Fruit fly (Drosophila melanogaster) whole organism, embryonic: ENCODE measurements around the gene TwdlR.

Experiments used
- CG10321 ChIP-seq: fragments of 200-800 bp; sonication (Bioruptor generic); IDR thresholded peaks from 2 replicates; pipeline ENCODE4 v1.3.6; 2022; ENCODE audit warnings: missing biosample characterization, missing genetic modification characterization
- CG12769 ChIP-seq: fragments of 200-800 bp; sonication (Bioruptor generic); optimal IDR thresholded peaks from 2 replicates; lab custom pipeline; 2019; ENCODE audit warnings: missing biosample characterization, mild to moderate bottlenecking, missing genetic modification characterization, moderate library complexity
- CG13894 ChIP-seq: fragments of 200-800 bp; sonication (Bioruptor generic); optimal IDR thresholded peaks from 3 replicates; lab custom pipeline; 2018; ENCODE audit warnings: missing biosample characterization, mild to moderate bottlenecking, missing genetic modification characterization, moderate library complexity
- CG15269 ChIP-seq: fragments of 200-800 bp; sonication (Bioruptor generic); optimal IDR thresholded peaks from 2 replicates; lab custom pipeline; 2018; ENCODE audit warnings: missing biosample characterization, mild to moderate bottlenecking, missing genetic modification characterization, moderate library complexity
- CG7357 ChIP-seq: fragments of 200-800 bp; sonication (Bioruptor generic); IDR thresholded peaks from 3 replicates; pipeline ENCODE4 v1.3.6; 2022; ENCODE audit warnings: missing biosample characterization, missing genetic modification characterization
- CG7987 ChIP-seq: fragments of 200-800 bp; sonication (Bioruptor generic); optimal IDR thresholded peaks from 2 replicates; lab custom pipeline; 2018; ENCODE audit warnings: missing biosample characterization, mild to moderate bottlenecking, missing genetic modification characterization, moderate library complexity
- CG9437 ChIP-seq: fragments of 200-800 bp; sonication (Bioruptor generic); optimal IDR thresholded peaks from 2 replicates; lab custom pipeline; 2018; ENCODE audit warnings: missing biosample characterization, mild to moderate bottlenecking, missing genetic modification characterization
- CG9727 ChIP-seq: fragments of 200-800 bp; sonication (Bioruptor generic); optimal IDR thresholded peaks from 3 replicates; lab custom pipeline; 2017; ENCODE audit warnings: missing biosample characterization, mild to moderate bottlenecking, missing genetic modification characterization
- CHES-1-like ChIP-seq: fragments of 200-800 bp; sonication (Bioruptor generic); optimal IDR thresholded peaks from 2 replicates; lab custom pipeline; 2016; ENCODE audit warnings: missing biosample characterization, missing genetic modification characterization
- Deaf1 ChIP-seq: fragments of 200-800 bp; optimal IDR thresholded peaks from 3 replicates; lab custom pipeline; 2019; ENCODE audit warnings: missing biosample characterization, mild to moderate bottlenecking, missing genetic modification characterization, moderate library complexity
- Doc3 ChIP-seq: fragments of 200-800 bp; sonication (Bioruptor generic); IDR thresholded peaks from 3 replicates; pipeline ENCODE4 v1.3.6; 2022; ENCODE audit warnings: missing biosample characterization, missing genetic modification characterization; ENCODE audit not compliant: partially characterized antibody
- Dp ChIP-seq: fragments of 200-800 bp; sonication (Bioruptor generic); optimal IDR thresholded peaks from 2 replicates; lab custom pipeline; 2018; ENCODE audit warnings: missing biosample characterization, mild to moderate bottlenecking, missing genetic modification characterization, moderate library complexity
- Ets65A ChIP-seq: fragments of 200-800 bp; sonication (Bioruptor generic); peaks from one replicate; lab custom pipeline; 2016; ENCODE audit warnings: missing biosample characterization, missing genetic modification characterization
- H2.0 ChIP-seq: fragments of 200-800 bp; sonication (Bioruptor generic); IDR thresholded peaks from 2 replicates; pipeline ENCODE4 v1.3.6; 2022; ENCODE audit warnings: missing biosample characterization, missing genetic modification characterization
- Hr51 ChIP-seq, 2 experiments: fragments of 200-800 bp; sonication (Bioruptor generic); optimal IDR thresholded peaks; 2 replicates in 1 of 2; 3 replicates in 1 of 2; lab custom pipeline; 2016 to 2018; ENCODE audit warnings: missing biosample characterization in 2 of 2, missing genetic modification characterization in 2 of 2, mild to moderate bottlenecking in 1 of 2, moderate library complexity in 1 of 2
- Nf-YB ChIP-seq: fragments of 200-800 bp; sonication (Bioruptor generic); optimal IDR thresholded peaks from 3 replicates; lab custom pipeline; 2019; ENCODE audit warnings: missing biosample characterization, mild to moderate bottlenecking, missing genetic modification characterization, moderate library complexity
- Taf1 ChIP-seq: fragments of 200-800 bp; sonication (Bioruptor generic); IDR thresholded peaks from 2 replicates; pipeline ENCODE4 v1.3.6; 2022; ENCODE audit warnings: missing biosample characterization, missing genetic modification characterization
- abd-A ChIP-seq: fragments of 200-800 bp; sonication (Bioruptor generic); optimal IDR thresholded peaks from 3 replicates; lab custom pipeline; 2019; ENCODE audit warnings: missing biosample characterization, mild to moderate bottlenecking, missing genetic modification characterization, moderate library complexity
- ap ChIP-seq: fragments of 200-800 bp; sonication (Bioruptor generic); IDR thresholded peaks from 2 replicates; pipeline ENCODE4 v1.3.6; 2022; ENCODE audit warnings: missing biosample characterization, missing genetic modification characterization
- cato ChIP-seq: fragments of 200-800 bp; sonication (Bioruptor generic); optimal IDR thresholded peaks from 2 replicates; lab custom pipeline; 2016; ENCODE audit warnings: missing biosample characterization, missing genetic modification characterization, borderline replicate concordance
- chinmo ChIP-seq: fragments of 200-800 bp; sonication (Bioruptor generic); IDR thresholded peaks from 4 replicates; pipeline ENCODE4 v1.3.6; 2022; ENCODE audit warnings: missing biosample characterization, missing genetic modification characterization; ENCODE audit not compliant: partially characterized antibody
- cwo ChIP-seq: fragments of 200-800 bp; sonication (Bioruptor generic); optimal IDR thresholded peaks from 3 replicates; lab custom pipeline; 2017; ENCODE audit warnings: missing biosample characterization, missing genetic modification characterization, mild to moderate bottlenecking, moderate library complexity, missing genetic modification reagents
- gcm2 ChIP-seq: fragments of 200-800 bp; sonication (Bioruptor generic); optimal IDR thresholded peaks from 2 replicates; lab custom pipeline; 2016; ENCODE audit warnings: missing biosample characterization, missing genetic modification characterization
- hth ChIP-seq: fragments of >200 bp; optimal IDR thresholded peaks from 2 replicates; lab custom pipeline; 2017; ENCODE audit warnings: inconsistent platforms
- oc ChIP-seq: fragments of 200-800 bp; sonication (Bioruptor generic); optimal IDR thresholded peaks from 2 replicates; lab custom pipeline; 2018; ENCODE audit warnings: missing biosample characterization, mild to moderate bottlenecking, missing genetic modification characterization, moderate library complexity
- pan ChIP-seq, 4 experiments: fragments of >200 bp in 3 of 4; fragments of 200-800 bp in 1 of 4; sonication (Bioruptor generic) in 1 of 4; optimal IDR thresholded peaks in 3 of 4; IDR thresholded peaks in 1 of 4; 2 replicates each; pipeline versions ENCODE4 v1.3.6 to Lab custom; 2017 to 2022; ENCODE audit warnings: missing biosample characterization in 2 of 4, missing genetic modification characterization in 2 of 4, mixed read lengths in 1 of 4
- sd ChIP-seq: fragments of 200-800 bp; sonication (Bioruptor generic); optimal IDR thresholded peaks from 3 replicates; lab custom pipeline; 2018; ENCODE audit warnings: missing biosample characterization, mild to moderate bottlenecking, missing genetic modification characterization, moderate library complexity
- sr ChIP-seq: fragments of 200-800 bp; sonication (Bioruptor generic); IDR thresholded peaks from 3 replicates; pipeline ENCODE4 v1.3.6; 2022; ENCODE audit warnings: missing biosample characterization, missing genetic modification characterization
- tgo ChIP-seq: fragments of 200-800 bp; sonication (Bioruptor generic); IDR thresholded peaks from 3 replicates; pipeline ENCODE4 v1.3.6; 2022; ENCODE audit warnings: missing biosample characterization, missing genetic modification characterization
- tx ChIP-seq: fragments of 200-800 bp; sonication (Bioruptor generic); optimal IDR thresholded peaks from 2 replicates; lab custom pipeline; 2016; ENCODE audit warnings: missing biosample characterization, missing genetic modification characterization
- vvl ChIP-seq: fragments of 200-800 bp; sonication (Bioruptor generic); IDR thresholded peaks from 2 replicates; pipeline ENCODE4 v1.3.6; 2022; ENCODE audit warnings: missing biosample characterization, missing genetic modification characterization
- zen2 ChIP-seq: fragments of 200-800 bp; sonication (Bioruptor generic); IDR thresholded peaks from 3 replicates; pipeline ENCODE4 v1.3.6; 2022; ENCODE audit warnings: missing biosample characterization, missing genetic modification characterization; ENCODE audit not compliant: partially characterized antibody

The TwdlR gene

dm6 chr3R:26615428-26615827, 19.3 kb upstream of the TwdlR start (continued):
- TF ChIP-seq CG9727 (GFP tag; lab: Kevin White, UChicago) (no peak), Dp (no peak), sr (GFP tag; lab: Robert Waterston, UW) (peak; percentile 42; the same call in 1 of the 3 replicates), tx (no peak), zen2 (GFP tag; lab: Robert Waterston, UW) (no peak), oc (tag; lab: Kevin White, UChicago) (peak; percentile 41), CHES-1-like (GFP tag; lab: Kevin White, UChicago) (no peak), CG7357 (GFP tag; lab: Robert Waterston, UW) (no peak), ap (GFP tag; lab: Robert Waterston, UW) (no peak), tgo (GFP tag; lab: Robert Waterston, UW) (no peak), cato (GFP tag; lab: Kevin White, UChicago) (no peak)

DNA sequence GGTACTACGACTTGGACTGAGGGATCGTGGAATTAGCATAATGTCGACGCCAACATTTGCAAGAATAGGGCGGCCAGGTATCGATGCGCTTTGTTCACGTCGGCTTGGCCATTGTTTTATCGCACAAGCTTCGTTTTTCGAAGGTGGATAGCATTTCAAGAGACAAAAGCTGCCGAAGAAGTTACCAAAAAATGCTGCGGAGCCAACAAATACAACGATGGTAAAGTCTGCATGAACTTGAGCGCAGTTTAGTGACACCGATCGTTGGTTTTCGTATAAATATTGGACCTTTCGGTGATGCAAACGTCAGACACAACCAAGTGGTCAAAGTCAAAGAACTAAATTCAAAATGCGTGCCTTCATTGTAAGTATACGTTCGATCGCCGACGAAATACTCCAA, 15.9 kb upstream of the TwdlR start, which contains the start of gene TwdlM:
Gene TwdlM (plus strand): TSS at position 301 of the 400 bp plus-strand sequence.
- TF ChIP-seq CG10321 (GFP tag; lab: Robert Waterston, UW) (no peak), chinmo (0 out of 4 replicates have a peak, but pooled peaks have one; percentile 60)

- TF ChIP-seq vvl (GFP tag; lab: Robert Waterston, UW) (peak; percentile 33; the same call in 1 of the 2 replicates), Taf1 (GFP tag; lab: Robert Waterston, UW) (no peak), chinmo (peak; percentile 42; the same call in 1 of the 4 replicates), Hr51 (GFP tag; optimal IDR thresholded peaks at IDR 0.05; lab: Kevin White, UChicago) (no peak), CG13894 (tag; lab: Kevin White, UChicago) (peak; percentile 20), abd-A (tag; lab: Kevin White, UChicago) (peak; percentile 52), sd (tag; lab: Kevin White, UChicago) (peak; percentile 90), Deaf1 (tag; lab: Kevin White, UChicago) (peak; percentile 72), pan (optimal IDR thresholded peaks at IDR 0.05; lab: Kevin White, UChicago) (no peak), pan (GFP tag; optimal IDR thresholded peaks at IDR 0.05 in 1 of 2, IDR thresholded peaks at IDR 0.05 in 1 of 2) (peak in 1 of 2 experiments; percentile 18), hth (no peak), CG10321 (GFP tag; lab: Robert Waterston, UW) (no peak), CG9437 (GFP tag; lab: Kevin White, UChicago) (no peak), CG12769 (tag; lab: Kevin White, UChicago) (peak; percentile 57)
- TF ChIP-seq, all 482 proteins: peak for 8
These were observed 13.3 kb upstream of the TwdlR start, which contains the start of gene TwdlP for dm6 chr3R:26621314-26621813. TwdlP (minus strand) TSS chr3R:26621364.

dm6 chr3R:26623493-26623956, 11.2 kb upstream of the TwdlR start, which contains the start of gene TwdlB:
TwdlB (minus strand) TSS chr3R:26623543.
- TF ChIP-seq sd (tag; lab: Kevin White, UChicago): peak; percentile 65
- 0 out of 2 replicates have a peak, but pooled peaks have one; percentile 25 for TF ChIP-seq H2.0
- no peak for TF ChIP-seq CG7357 (GFP tag; lab: Robert Waterston, UW)
- TF ChIP-seq chinmo: peak; percentile 57; the same call in 1 of the 4 replicates
- TF ChIP-seq Doc3 (GFP tag; lab: Robert Waterston, UW): no peak

DNA sequence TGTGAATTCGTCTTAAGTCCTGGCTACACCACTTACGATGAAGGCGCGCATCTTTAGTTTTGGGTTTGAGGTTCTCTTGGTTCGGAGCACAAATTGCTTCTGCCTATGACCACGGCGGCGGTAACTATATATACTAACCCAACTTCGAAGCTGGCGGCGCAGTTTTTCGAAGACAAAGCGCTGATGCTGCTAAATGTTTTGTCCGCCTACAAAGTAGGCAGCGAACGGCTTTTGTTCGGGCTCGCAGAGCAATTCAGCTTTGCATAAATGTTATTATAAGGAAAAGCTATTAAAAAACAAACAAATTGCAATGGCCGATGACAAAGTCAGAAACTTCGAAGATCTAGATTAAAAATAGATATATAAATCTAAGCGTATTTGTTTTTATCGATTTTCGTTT, 9.1 kb upstream of the TwdlR start, which contains the start of gene TwdlL:
Gene TwdlL (minus strand): TSS at position 101 of the 400 bp plus-strand sequence.
- no peak for TF ChIP-seq gcm2 (GFP tag; lab: Kevin White, UChicago)
- peak; percentile 22 for TF ChIP-seq Ets65A (GFP tag; lab: Kevin White, UChicago)

DNA sequence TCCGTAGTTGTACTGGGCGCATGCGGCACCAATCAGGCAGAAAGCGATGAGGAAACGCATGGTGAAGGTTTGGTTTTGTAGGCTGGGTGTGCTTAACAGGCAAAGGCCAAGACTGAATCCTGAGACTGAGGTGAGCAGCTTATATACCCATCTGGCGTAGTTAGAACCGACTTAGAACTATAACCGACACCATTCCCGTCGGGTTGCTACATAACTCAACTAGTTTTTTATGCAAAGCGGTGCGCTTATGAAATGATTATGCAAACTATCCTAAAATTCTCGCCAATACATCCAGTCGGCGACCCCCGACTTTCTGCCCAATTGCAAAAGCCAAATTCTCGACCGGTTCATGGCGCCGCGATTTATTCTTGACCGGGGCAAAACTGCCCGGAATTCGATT, 8.0 kb upstream of the TwdlR start, which contains the start of gene TwdlO:
Gene TwdlO (minus strand): TSS at position 101 of the 400 bp plus-strand sequence.
- TF ChIP-seq Ets65A (GFP tag; lab: Kevin White, UChicago): peak; percentile 77
- TF ChIP-seq CG7987 (GFP tag; lab: Kevin White, UChicago): no peak
- no peak for TF ChIP-seq Nf-YB (GFP tag; lab: Kevin White, UChicago)
- TF ChIP-seq CG9727 (GFP tag; lab: Kevin White, UChicago): no peak
- TF ChIP-seq CG7357 (GFP tag; lab: Robert Waterston, UW): no peak
- TF ChIP-seq cwo (GFP tag; lab: Kevin White, UChicago): no peak
- TF ChIP-seq CG15269 (tag; lab: Kevin White, UChicago): no peak
- TF ChIP-seq zen2 (GFP tag; lab: Robert Waterston, UW): no peak
- TF ChIP-seq, all 482 proteins: peak for 1
